Worm (Caenorhabditis elegans) whole organism, L4 larva: ENCODE results near the gene ZC21.6.
A peak's percentile ranks its signal among the peaks of the same experiment; 100 is the strongest.

ENCODE experiments used
- D1046.2 ChIP-seq: fragments of 200-800 bp; sonication (Bioruptor generic); IDR thresholded peaks from 2 replicates; pipeline ENCODE4 v1.3.6; 2022; ENCODE audit warnings: missing genetic modification characterization, missing compliant biosample characterization
- F44E2.7 ChIP-seq: fragments of 200-800 bp; sonication (Bioruptor generic); IDR thresholded peaks from 2 replicates; pipeline ENCODE4 v2.1.2; 2022; ENCODE audit warnings: missing genetic modification characterization, missing compliant biosample characterization
- ZK337.2 ChIP-seq: fragments of 200-800 bp; sonication (Bioruptor generic); IDR thresholded peaks from 2 replicates; pipeline ENCODE4 v1.3.6; 2022; ENCODE audit warnings: missing genetic modification reagents, missing genetic modification characterization, missing compliant biosample characterization
- aha-1 ChIP-seq: fragments of 150-350 bp; peaks from one replicate; lab custom pipeline; 2014; ENCODE audit warnings: missing biosample characterization, missing genetic modification characterization
- ama-1 ChIP-seq: fragments of 150-350 bp; optimal IDR thresholded peaks from 2 replicates; lab custom pipeline; 2014; ENCODE audit warnings: inconsistent platforms, mixed read lengths
- ces-1 ChIP-seq: fragments of 150-350 bp; sonication (generic microtip); optimal IDR thresholded peaks from 4 replicates; lab custom pipeline; 2014; ENCODE audit warnings: missing biosample characterization, missing genetic modification reagents, missing genetic modification characterization
- ctbp-1 ChIP-seq: fragments of 200-800 bp; sonication (Bioruptor generic); IDR thresholded peaks from 2 replicates; pipeline ENCODE4 v1.3.6; 2022; ENCODE audit warnings: missing genetic modification reagents, missing genetic modification characterization, missing compliant biosample characterization
- daf-19 ChIP-seq: fragments of 200-800 bp; sonication (Bioruptor generic); conservative IDR thresholded peaks from 2 replicates; pipeline ENCODE4 v1.3.6; 2022; ENCODE audit warnings: missing genetic modification characterization, missing compliant biosample characterization
- dmd-6 ChIP-seq: fragments of 200-800 bp; sonication (Bioruptor generic); IDR thresholded peaks from 2 replicates; pipeline ENCODE4 v1.3.6; 2022; ENCODE audit warnings: missing genetic modification reagents, missing genetic modification characterization, missing compliant biosample characterization
- dpl-1 ChIP-seq: fragments of 150-350 bp; optimal IDR thresholded peaks from 2 replicates; lab custom pipeline; 2014; ENCODE audit warnings: missing biosample characterization, missing genetic modification reagents, missing genetic modification characterization
- duxl-1 ChIP-seq: sonication (generic microtip); optimal IDR thresholded peaks from 2 replicates; lab custom pipeline; 2016; ENCODE audit warnings: mild to moderate bottlenecking, missing genetic modification characterization, moderate library complexity, missing compliant biosample characterization; ENCODE audit not compliant: poor library complexity
- dve-1 ChIP-seq: sonication (generic microtip); optimal IDR thresholded peaks from 2 replicates; lab custom pipeline; 2017; ENCODE audit warnings: antibody characterized with exemption, mild to moderate bottlenecking, missing genetic modification characterization, missing compliant biosample characterization; ENCODE audit not compliant: insufficient read depth
- egl-43 ChIP-seq: fragments of 200-800 bp; sonication (Bioruptor generic); IDR thresholded peaks from 2 replicates; pipeline ENCODE4 v1.3.6; 2022; ENCODE audit warnings: missing genetic modification reagents, missing genetic modification characterization, missing compliant biosample characterization
- fkh-10 ChIP-seq: fragments of 150-350 bp; optimal IDR thresholded peaks from 2 replicates; lab custom pipeline; 2014; ENCODE audit warnings: missing biosample characterization, missing genetic modification reagents, missing genetic modification characterization
- hif-1 ChIP-seq, 2 experiments: sonication (generic microtip); optimal IDR thresholded peaks; 2 replicates each; lab custom pipeline; 2016 to 2017; ENCODE audit warnings: missing compliant biosample characterization in 2 of 2, missing genetic modification characterization in 2 of 2, missing genetic modification reagents in 2 of 2, missing genotype in 2 of 2, mild to moderate bottlenecking in 1 of 2
- hlh-11 ChIP-seq: fragments of 200-800 bp; sonication (Bioruptor generic); optimal IDR thresholded peaks from 2 replicates; lab custom pipeline; 2018; ENCODE audit warnings: mild to moderate bottlenecking, missing genetic modification characterization, missing compliant biosample characterization
- hlh-30 ChIP-seq: sonication (generic microtip); optimal IDR thresholded peaks from 2 replicates; lab custom pipeline; 2017; ENCODE audit warnings: antibody characterized with exemption, mild to moderate bottlenecking, missing genetic modification characterization, missing compliant biosample characterization; ENCODE audit not compliant: insufficient read depth
- hmg-1.1 ChIP-seq: fragments of 200-800 bp; sonication (Bioruptor generic); IDR thresholded peaks from 2 replicates; pipeline ENCODE4 v1.3.6; 2022; ENCODE audit warnings: missing genetic modification reagents, missing genetic modification characterization, missing compliant biosample characterization
- lim-7 ChIP-seq: fragments of 200-800 bp; sonication (Bioruptor generic); IDR thresholded peaks from 2 replicates; pipeline ENCODE4 v1.3.6; 2022; ENCODE audit warnings: missing genetic modification characterization, missing compliant biosample characterization
- lin-1 ChIP-seq: fragments of 200-800 bp; sonication (Bioruptor generic); IDR thresholded peaks from 2 replicates; pipeline ENCODE4 v1.3.6; 2022; ENCODE audit warnings: missing genetic modification reagents, missing genetic modification characterization, missing compliant biosample characterization
- lin-13 ChIP-seq: fragments of 150-350 bp; optimal IDR thresholded peaks from 2 replicates; lab custom pipeline; 2014; ENCODE audit warnings: missing biosample characterization, missing genetic modification reagents, missing genetic modification characterization
- lin-29 ChIP-seq: fragments of 200-800 bp; sonication (Bioruptor generic); IDR thresholded peaks from 2 replicates; pipeline ENCODE4 v1.3.6; 2022; ENCODE audit warnings: missing genetic modification reagents, missing genetic modification characterization, missing compliant biosample characterization
- lsy-2 ChIP-seq, 2 experiments: fragments of 150-350 bp in 1 of 2; sonication (generic microtip) in 1 of 2; optimal IDR thresholded peaks; 2 replicates each; lab custom pipeline; 2014 to 2017; ENCODE audit warnings: missing biosample characterization in 2 of 2, missing genetic modification characterization in 2 of 2
- madf-5 ChIP-seq, 2 experiments: fragments of 200-800 bp; sonication (Bioruptor generic); IDR thresholded peaks; 2 replicates each; pipeline ENCODE4 v1.3.6; 2022; ENCODE audit warnings: missing compliant biosample characterization in 2 of 2, missing genetic modification characterization in 2 of 2
- madf-9 ChIP-seq: fragments of 200-800 bp; sonication (Bioruptor generic); conservative IDR thresholded peaks from 2 replicates; pipeline ENCODE4 v1.3.6; 2022; ENCODE audit warnings: missing genetic modification reagents, missing genetic modification characterization, missing compliant biosample characterization
- mep-1 ChIP-seq: fragments of 150-350 bp; sonication (generic microtip); optimal IDR thresholded peaks from 3 replicates; lab custom pipeline; 2014; ENCODE audit warnings: missing biosample characterization, missing genetic modification characterization
- mes-2 ChIP-seq: sonication (generic microtip); optimal IDR thresholded peaks from 2 replicates; lab custom pipeline; 2016; ENCODE audit warnings: missing genotype, mild to moderate bottlenecking, missing genetic modification characterization, missing compliant biosample characterization; ENCODE audit not compliant: poor library complexity, severe bottlenecking
- nhr-11 ChIP-seq: fragments of 150-350 bp; optimal IDR thresholded peaks from 2 replicates; lab custom pipeline; 2014; ENCODE audit warnings: missing biosample characterization, missing genetic modification characterization
- nhr-6 ChIP-seq: fragments of 150-350 bp; optimal IDR thresholded peaks from 2 replicates; lab custom pipeline; 2014; ENCODE audit warnings: missing biosample characterization, missing genetic modification characterization
- nhr-77 ChIP-seq: fragments of 150-350 bp; optimal IDR thresholded peaks from 2 replicates; lab custom pipeline; 2014; ENCODE audit warnings: missing biosample characterization, missing genetic modification characterization
- pha-4 ChIP-seq, 2 experiments: fragments of 150-350 bp in 1 of 2; fragments of 200-800 bp in 1 of 2; sonication (Bioruptor generic) in 1 of 2; IDR thresholded peaks in 1 of 2; optimal IDR thresholded peaks in 1 of 2; 2 replicates each; pipeline versions ENCODE4 v1.3.6 to Lab custom; 2014 to 2022; ENCODE audit warnings: missing genetic modification characterization in 2 of 2, missing genetic modification reagents in 2 of 2, missing biosample characterization in 1 of 2, missing compliant biosample characterization in 1 of 2
- rbr-2 ChIP-seq: sonication (generic microtip); optimal IDR thresholded peaks from 2 replicates; lab custom pipeline; 2016; ENCODE audit warnings: missing genotype, missing genetic modification characterization, missing compliant biosample characterization
- spr-1 ChIP-seq: sonication (generic microtip); optimal IDR thresholded peaks from 2 replicates; lab custom pipeline; 2016; ENCODE audit warnings: mild to moderate bottlenecking, missing genetic modification characterization, missing compliant biosample characterization
- tag-97 ChIP-seq: fragments of 200-800 bp; sonication (Bioruptor generic); IDR thresholded peaks from 2 replicates; pipeline ENCODE4 v1.3.6; 2022; ENCODE audit warnings: missing genetic modification characterization, missing compliant biosample characterization
- unc-62 ChIP-seq, 3 experiments: fragments of 150-350 bp in 1 of 3; sonication (generic microtip); optimal IDR thresholded peaks in 2 of 3; peaks in 1 of 3; 1 replicate in 1 of 3; 2 replicates in 2 of 3; lab custom pipeline; 2014 to 2017; ENCODE audit warnings: missing biosample characterization in 3 of 3, missing genetic modification characterization in 3 of 3, missing genetic modification reagents in 3 of 3, missing genotype in 1 of 3
- vab-7 ChIP-seq: fragments of 200-800 bp; sonication (Bioruptor generic); IDR thresholded peaks from 2 replicates; pipeline ENCODE4 v1.3.6; 2022; ENCODE audit warnings: missing genetic modification reagents, missing genetic modification characterization, missing compliant biosample characterization
- zfp-3 ChIP-seq: fragments of 200-800 bp; sonication (Bioruptor generic); conservative IDR thresholded peaks from 2 replicates; pipeline ENCODE4 v1.3.6; 2022; ENCODE audit warnings: missing genetic modification reagents, missing genetic modification characterization, missing compliant biosample characterization
- ztf-11 ChIP-seq: fragments of 150-350 bp; optimal IDR thresholded peaks from 2 replicates; lab custom pipeline; 2014; ENCODE audit warnings: missing biosample characterization, missing genetic modification characterization

The ZC21.6 gene

DNA sequence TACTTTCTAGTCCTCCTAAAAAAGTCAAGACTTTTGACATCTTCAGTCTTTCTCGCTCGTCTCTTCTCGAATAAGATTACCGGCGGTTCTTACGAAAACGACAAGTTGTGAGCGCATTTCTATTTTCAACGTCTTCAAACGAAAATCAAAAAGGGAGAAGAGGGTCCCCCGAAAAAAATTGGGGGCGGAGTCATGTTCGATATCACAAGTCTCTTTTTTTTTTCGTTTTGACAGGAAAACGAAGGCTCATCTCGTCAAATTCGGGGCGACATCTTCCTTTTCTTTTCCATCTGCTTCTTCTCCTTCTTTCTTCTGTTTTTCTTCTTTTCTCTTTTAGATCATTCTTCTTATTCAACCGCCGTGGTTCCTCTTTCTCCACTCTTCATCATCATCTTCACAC is 11.5 kb downstream of the ZC21.6 start:
- TF ChIP-seq ctbp-1 (GFP tag; lab: Robert Waterston, UW): peak; percentile 59; the same call in 1 of the 2 replicates
- peak; percentile 62 for TF ChIP-seq fkh-10 (GFP tag; lab: Kevin White, UChicago)
- TF ChIP-seq egl-43 (GFP tag; lab: Robert Waterston, UW): no peak

DNA sequence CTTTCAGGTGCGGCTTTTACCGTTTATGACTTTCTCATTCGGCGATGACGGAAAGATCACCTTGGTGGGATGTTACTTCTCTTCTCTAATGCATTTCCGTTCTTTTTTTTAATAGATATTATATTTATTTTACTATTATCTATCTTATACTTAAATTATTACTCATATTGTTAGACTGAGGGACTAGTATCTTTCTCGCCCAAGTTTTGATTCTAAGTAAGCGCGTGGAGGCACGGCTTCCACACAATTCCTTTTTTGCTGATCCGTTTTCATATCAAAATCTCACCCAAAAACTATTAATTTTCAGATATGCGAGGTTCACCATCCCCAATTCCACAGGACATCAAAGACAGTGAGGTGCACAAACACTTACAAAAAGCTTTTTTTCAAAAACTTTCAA is 15.6 kb downstream of the ZC21.6 start, which contains the start of gene ZC21.10:
Gene ZC21.10 (plus strand): TSS at position 301 of the 400 bp plus-strand sequence.
- TF ChIP-seq lin-29 (GFP tag; lab: Robert Waterston, UW) (no peak), daf-19 (GFP tag; lab: Robert Waterston, UW) (no peak), nhr-6 (no peak), aha-1 (no peak), pha-4 (GFP tag; IDR thresholded peaks at IDR 0.05; lab: Robert Waterston, UW) (no peak), pha-4 (tag; optimal IDR thresholded peaks at IDR 0.05; lab: Kevin White, UChicago) (no peak), ces-1 (GFP tag; lab: Kevin White, UChicago) (no peak), D1046.2 (GFP tag; lab: Robert Waterston, UW) (no peak), madf-5 (GFP tag; IDR thresholded peaks at IDR 0.05; lab: Robert Waterston, UW) (no peak), zfp-3 (GFP tag; lab: Robert Waterston, UW) (no peak), tag-97 (GFP tag; lab: Robert Waterston, UW) (no peak), nhr-11 (tag; lab: Kevin White, UChicago) (no peak), lin-1 (no peak), lin-13 (GFP tag; lab: Kevin White, UChicago) (no peak), spr-1 (tag; lab: Kevin White, UChicago) (no peak), vab-7 (GFP tag; lab: Robert Waterston, UW) (no peak), F44E2.7 (GFP tag; lab: Robert Waterston, UW) (no peak), dve-1 (tag; lab: Kevin White, UChicago) (no peak), dmd-6 (GFP tag; lab: Robert Waterston, UW) (no peak)

- TF ChIP-seq ZK337.2 (GFP tag; lab: Robert Waterston, UW) (0 out of 2 replicates have a peak, but pooled peaks have one; percentile 34), ama-1 (lab: Kevin White, UChicago) (no peak), lsy-2 (tag; optimal IDR thresholded peaks at IDR 0.05; lab: Kevin White, UChicago) (peak; percentile 27 to 87), hmg-1.1 (peak; percentile 46), ztf-11 (no peak), aha-1 (peak; percentile 10), fkh-10 (GFP tag; lab: Kevin White, UChicago) (peak; percentile 3), hif-1 (tag; optimal IDR thresholded peaks at IDR 0.05; lab: Kevin White, UChicago) (peak in 1 of 2 experiments; percentile 55), pha-4 (GFP tag; IDR thresholded peaks at IDR 0.05; lab: Robert Waterston, UW) (no peak), pha-4 (tag; optimal IDR thresholded peaks at IDR 0.05; lab: Kevin White, UChicago) (no peak), hlh-11 (tag; lab: Kevin White, UChicago) (peak; percentile 43), rbr-2 (tag; lab: Kevin White, UChicago) (peak; percentile 40), duxl-1 (tag; lab: Kevin White, UChicago) (peak; percentile 50), madf-9 (GFP tag; lab: Robert Waterston, UW) (0 out of 2 replicates have a peak, but pooled peaks have one; percentile 34), hlh-30 (tag; lab: Kevin White, UChicago) (peak; percentile 16), lin-29 (GFP tag; lab: Robert Waterston, UW) (no peak), mes-2 (tag; lab: Kevin White, UChicago) (peak; percentile 93), unc-62 (GFP tag; optimal IDR thresholded peaks at IDR 0.05 in 1 of 2; lab: Kevin White, UChicago) (peak in 1 of 2 experiments; percentile 79), unc-62 (tag; optimal IDR thresholded peaks at IDR 0.05; lab: Kevin White, UChicago) (no peak), dpl-1 (GFP tag; lab: Kevin White, UChicago) (peak; percentile 53), lim-7 (GFP tag; lab: Robert Waterston, UW) (no peak), nhr-77 (tag; lab: Kevin White, UChicago) (no peak), mep-1 (tag; lab: Kevin White, UChicago) (peak; percentile 57)
Observed at ce11 chrIII:8529002-8529401, 16.4 kb downstream of the ZC21.6 start.
